Fruit fly (Drosophila melanogaster): ENCODE measurements around the gene Cpr65Eb.
A peak's percentile ranks its signal among the peaks of the same experiment; 100 is the strongest.

Gene Cpr65Eb

DNA sequence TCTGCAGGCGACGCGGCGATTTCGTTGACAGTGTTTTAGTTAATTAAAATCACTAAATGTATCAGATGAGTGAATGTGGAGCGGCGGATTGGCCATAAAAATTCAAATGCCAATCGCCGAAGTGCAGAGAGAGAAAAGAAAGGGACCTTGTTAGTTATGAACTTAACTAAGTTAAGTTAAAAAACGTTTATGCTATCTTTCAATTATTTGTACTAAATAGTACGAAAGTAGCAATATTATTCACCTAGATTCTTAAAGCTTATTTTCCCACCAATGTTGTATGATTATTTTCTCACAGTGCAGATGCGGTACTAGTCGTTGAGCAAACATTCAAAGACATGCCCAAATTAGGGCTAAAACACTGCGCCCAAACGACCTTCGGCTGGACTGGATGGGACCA lies 2.2 kb upstream of the Cpr65Eb start (continued):
- TF ChIP-seq CG11398 (GFP tag; optimal IDR thresholded peaks at IDR 0.05), result no peak
- no peak for TF ChIP-seq CG18619 (GFP tag; optimal IDR thresholded peaks at IDR 0.05)
- TF ChIP-seq B-H2 (GFP tag; optimal IDR thresholded peaks at IDR 0.05), result no peak
- TF ChIP-seq CG17829 (tag; optimal IDR thresholded peaks at IDR 0.05), result peak; percentile 77
- no peak for TF ChIP-seq sc (optimal IDR thresholded peaks at IDR 0.05)
- no peak for TF ChIP-seq sc (GFP tag; optimal IDR thresholded peaks at IDR 0.05)
- no peak for TF ChIP-seq zfh2 (GFP tag; optimal IDR thresholded peaks at IDR 0.05)
- TF ChIP-seq CG8089 (GFP tag; optimal IDR thresholded peaks at IDR 0.05), result no peak
- no peak for TF ChIP-seq CG31388 (GFP tag; optimal IDR thresholded peaks at IDR 0.05)
- peak; percentile 70 for TF ChIP-seq fd96Cb (tag; optimal IDR thresholded peaks at IDR 0.05)
- no peak for TF ChIP-seq eyg (GFP tag; optimal IDR thresholded peaks at IDR 0.05)
- peak; percentile 64 for TF ChIP-seq ara (GFP tag; IDR thresholded peaks at IDR 0.05)
- TF ChIP-seq toy (GFP tag; IDR thresholded peaks at IDR 0.05), result no peak
- TF ChIP-seq Gsc (GFP tag; IDR thresholded peaks at IDR 0.05), result peak; percentile 22; the same call in 1 of the 2 replicates

- TF ChIP-seq dysf (GFP tag; IDR thresholded peaks at IDR 0.05), result peak; percentile 62; the same call in 2 of the 3 replicates
- peak; percentile 53 for TF ChIP-seq dmrt99B (tag; optimal IDR thresholded peaks at IDR 0.05)
- no peak for TF ChIP-seq bab2 (GFP tag; optimal IDR thresholded peaks at IDR 0.05)
- peak; percentile 11; the same call in 1 of the 2 replicates for TF ChIP-seq H2.0 (GFP tag; IDR thresholded peaks at IDR 0.05)
- peak; percentile 49 for TF ChIP-seq CG17359 (tag; optimal IDR thresholded peaks at IDR 0.05)
- TF ChIP-seq Oli (tag; optimal IDR thresholded peaks at IDR 0.05), result no peak
- no peak for TF ChIP-seq NfI (GFP tag; optimal IDR thresholded peaks at IDR 0.05)
- TF ChIP-seq CG11560 (tag; IDR thresholded peaks at IDR 0.05), result no peak
- TF ChIP-seq CG2889 (GFP tag; IDR thresholded peaks at IDR 0.05), result no peak
- no peak for TF ChIP-seq Kr (GFP tag; optimal IDR thresholded peaks at IDR 0.05)
- TF ChIP-seq PHDP (tag; optimal IDR thresholded peaks at IDR 0.05), result no peak
- TF ChIP-seq CG10321 (GFP tag; IDR thresholded peaks at IDR 0.05), result no peak
- TF ChIP-seq CG8924 (tag; optimal IDR thresholded peaks at IDR 0.05), result no peak
- TF ChIP-seq CG33557 (GFP tag; optimal IDR thresholded peaks at IDR 0.05), result no peak
- TF ChIP-seq CG2712 (tag; optimal IDR thresholded peaks at IDR 0.05), result peak; percentile 18
- TF ChIP-seq CG14667 (GFP tag; IDR thresholded peaks at IDR 0.05), result no peak; the same call in 1 of the 2 replicates
- no peak for TF ChIP-seq lilli (GFP tag; optimal IDR thresholded peaks at IDR 0.05)
- TF ChIP-seq Sox102F (GFP tag; optimal IDR thresholded peaks at IDR 0.05), result peak; percentile 21
- TF ChIP-seq CG17568 (GFP tag; optimal IDR thresholded peaks at IDR 0.05), result no peak
- no peak for TF ChIP-seq Poxn (GFP tag; IDR thresholded peaks at IDR 0.05)
- no peak for TF ChIP-seq CG17912 (GFP tag; optimal IDR thresholded peaks at IDR 0.05)
- TF ChIP-seq CG17186 (GFP tag; optimal IDR thresholded peaks at IDR 0.05), result no peak
- TF ChIP-seq CG2678 (tag; optimal IDR thresholded peaks at IDR 0.05), result peak; percentile 21
- TF ChIP-seq bcd (GFP tag; optimal IDR thresholded peaks at IDR 0.05), result no peak
- TF ChIP-seq row (GFP tag; IDR thresholded peaks at IDR 0.05), result peak; percentile 32; the same call in 1 of the 3 replicates
- no peak for TF ChIP-seq CG7963 (GFP tag; IDR thresholded peaks at IDR 0.05; ENCODE audit: partially characterized antibody)
- TF ChIP-seq hkb (optimal IDR thresholded peaks at IDR 0.05), result no peak
- TF ChIP-seq hkb (GFP tag; IDR thresholded peaks at IDR 0.05), result peak; percentile 39; the same call in 1 of the 2 replicates
- no peak for TF ChIP-seq CG13287 (GFP tag; IDR thresholded peaks at IDR 0.05; ENCODE audit: partially characterized antibody)
- TF ChIP-seq Dip2 (GFP tag; IDR thresholded peaks at IDR 0.05), result no peak
- no peak for TF ChIP-seq Mes4 (GFP tag; optimal IDR thresholded peaks at IDR 0.05)
- TF ChIP-seq Ptx1 (GFP tag; IDR thresholded peaks at IDR 0.05), result peak; percentile 62
- no peak for TF ChIP-seq gsb-n (tag; optimal IDR thresholded peaks at IDR 0.05)
- no peak for TF ChIP-seq MESR4 (GFP tag; optimal IDR thresholded peaks at IDR 0.05)
- peak; percentile 35; the same call in 1 of the 2 replicates for TF ChIP-seq sisA (GFP tag; IDR thresholded peaks at IDR 0.05)
- TF ChIP-seq her (GFP tag; optimal IDR thresholded peaks at IDR 0.05), result no peak
- TF ChIP-seq tin (GFP tag; optimal IDR thresholded peaks at IDR 0.05), result no peak
- no peak for TF ChIP-seq CG11085 (GFP tag; IDR thresholded peaks at IDR 0.05)
Observed at dm6 chr3L:7087347-7087746, 1.2 kb downstream of the Cpr65Eb start.

Data from whole organism, embryonic.